Fruit fly (Drosophila melanogaster) whole organism, embryonic: Measurements from ENCODE around the gene CG7974.

Experiments used
- CG10431 ChIP-seq: fragments of 200-800 bp; sonication (Bioruptor generic); optimal IDR thresholded peaks from 3 replicates; lab custom pipeline; 2018; ENCODE audit warnings: missing biosample characterization, mild to moderate bottlenecking, missing genetic modification characterization
- CG1603 ChIP-seq: fragments of 200-800 bp; sonication (Bioruptor generic); optimal IDR thresholded peaks from 2 replicates; lab custom pipeline; 2019; ENCODE audit warnings: missing biosample characterization, mild to moderate bottlenecking, missing genetic modification characterization, moderate library complexity
- CG2712 ChIP-seq: fragments of 200-800 bp; optimal IDR thresholded peaks from 3 replicates; lab custom pipeline; 2019; ENCODE audit warnings: missing biosample characterization, mild to moderate bottlenecking, missing genetic modification characterization, moderate library complexity
- CG3163 ChIP-seq: fragments of 200-800 bp; sonication (Bioruptor generic); optimal IDR thresholded peaks from 3 replicates; lab custom pipeline; 2016; ENCODE audit warnings: missing biosample characterization, missing genetic modification characterization
- CG32532 ChIP-seq: fragments of 200-800 bp; sonication (Bioruptor generic); IDR thresholded peaks from 2 replicates; pipeline ENCODE4 v1.3.6; 2022; ENCODE audit warnings: missing biosample characterization, missing genetic modification characterization
- Spps ChIP-seq: fragments of 200-800 bp; sonication (Bioruptor generic); optimal IDR thresholded peaks from 2 replicates; lab custom pipeline; 2018; ENCODE audit warnings: missing biosample characterization, mild to moderate bottlenecking, missing genetic modification characterization
- btn ChIP-seq: fragments of 200-800 bp; sonication (Bioruptor generic); optimal IDR thresholded peaks from 2 replicates; lab custom pipeline; 2016; ENCODE audit warnings: missing biosample characterization, missing genetic modification characterization
- h ChIP-seq: fragments of >200 bp; optimal IDR thresholded peaks from 2 replicates; lab custom pipeline; 2017
- stc ChIP-seq: fragments of 200-800 bp; sonication (Bioruptor generic); IDR thresholded peaks from 2 replicates; pipeline ENCODE4 v1.3.6; 2022; ENCODE audit warnings: missing biosample characterization, missing genetic modification characterization
- usp ChIP-seq: fragments of >200 bp; optimal IDR thresholded peaks from 2 replicates; lab custom pipeline; 2017; ENCODE audit warnings: missing biosample characterization, missing genetic modification characterization

- TF ChIP-seq stc (no peak), CG10431 (GFP tag; lab: Kevin White, UChicago) (no peak), btn (GFP tag; lab: Kevin White, UChicago) (no peak), usp (no peak), CG32532 (GFP tag; lab: Robert Waterston, UW) (no peak), CG1603 (tag; lab: Kevin White, UChicago) (no peak), CG2712 (tag; lab: Kevin White, UChicago) (no peak), CG3163 (GFP tag; lab: Kevin White, UChicago) (no peak), h (lab: Kevin White, UChicago) (no peak), Spps (no peak)
These were observed 46.3 kb downstream of the CG7974 start for dm6 chr3L:1711218-1711617.
